Worm (Caenorhabditis elegans): Measurements from ENCODE around the gene chtl-1.

DNA sequence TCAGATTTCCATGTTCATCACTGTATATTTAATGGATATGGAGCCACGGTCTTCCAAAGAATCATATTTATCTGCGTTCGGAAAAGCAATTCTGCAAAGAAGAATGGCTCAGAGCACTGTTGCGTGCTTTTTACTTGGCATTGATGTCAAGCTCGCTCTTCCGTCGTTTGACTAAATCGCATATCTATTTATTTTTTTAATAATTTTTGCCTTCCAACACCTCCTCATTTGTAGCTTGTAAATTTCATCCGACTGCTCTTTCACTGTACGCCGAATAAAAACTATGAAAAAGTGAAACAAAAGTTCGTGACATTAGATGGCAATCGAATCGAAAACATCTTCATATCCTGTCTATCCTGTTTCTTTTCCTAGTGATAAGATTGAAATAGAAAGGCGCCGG, 24.2 kb downstream of the chtl-1 start, which contains the start of gene C26B9.2:
- TF ChIP-seq lin-39 (tag; optimal IDR thresholded peaks at IDR 0.05) = no peak
- TF ChIP-seq ztf-11 (tag; optimal IDR thresholded peaks at IDR 0.05) = no peak
- TF ChIP-seq fkh-10 (GFP tag; optimal IDR thresholded peaks at IDR 0.05) = no peak
- no peak for TF ChIP-seq hlh-30 (tag; optimal IDR thresholded peaks at IDR 0.05; ENCODE audit: insufficient read depth)
- no peak for TF ChIP-seq ctbp-1 (GFP tag; IDR thresholded peaks at IDR 0.05)
- no peak for TF ChIP-seq nhr-6 (tag; optimal IDR thresholded peaks at IDR 0.05)
- no peak for TF ChIP-seq egl-27 (tag; optimal IDR thresholded peaks at IDR 0.05)
- no peak for TF ChIP-seq mep-1 (tag; optimal IDR thresholded peaks at IDR 0.05)
- no peak for TF ChIP-seq dmd-6 (GFP tag; IDR thresholded peaks at IDR 0.05)
- TF ChIP-seq vab-7 (GFP tag; IDR thresholded peaks at IDR 0.05) = no peak
- TF ChIP-seq Y5F2A.4 (GFP tag; optimal IDR thresholded peaks at IDR 0.05) = no peak
- no peak for TF ChIP-seq nhr-77 (tag; optimal IDR thresholded peaks at IDR 0.05)
- no peak for TF ChIP-seq nhr-237 (tag; optimal IDR thresholded peaks at IDR 0.05)
